Worm (Caenorhabditis elegans) whole organism, late embryonic: Measurements from ENCODE around the gene F44D12.16.

ENCODE experiments used
- C08G9.2 ChIP-seq: sonication (generic microtip); optimal IDR thresholded peaks from 2 replicates; lab custom pipeline; 2016; ENCODE audit warnings: mild to moderate bottlenecking, missing genetic modification characterization, moderate library complexity, missing compliant biosample characterization
- C38D4.7 ChIP-seq: fragments of 200-800 bp; sonication (Bioruptor generic); optimal IDR thresholded peaks from 2 replicates; lab custom pipeline; 2018; ENCODE audit warnings: mild to moderate bottlenecking, missing genetic modification characterization, moderate library complexity, missing compliant biosample characterization
- F13H6.1 ChIP-seq: sonication (generic microtip); optimal IDR thresholded peaks from 2 replicates; lab custom pipeline; 2016; ENCODE audit warnings: missing genetic modification characterization, missing compliant biosample characterization
- K02D7.2 ChIP-seq: sonication (generic microtip); optimal IDR thresholded peaks from 2 replicates; lab custom pipeline; 2017; ENCODE audit warnings: mild to moderate bottlenecking, missing genetic modification characterization, missing compliant biosample characterization
- T23F11.4 ChIP-seq: fragments of 200-800 bp; sonication (Bioruptor generic); optimal IDR thresholded peaks from 2 replicates; lab custom pipeline; 2018; ENCODE audit warnings: mild to moderate bottlenecking, missing genetic modification characterization, missing compliant biosample characterization
- ama-1 ChIP-seq: fragments of 150-350 bp; optimal IDR thresholded peaks from 2 replicates; lab custom pipeline; 2014
- ceh-22 ChIP-seq: sonication (generic microtip); optimal IDR thresholded peaks from 2 replicates; lab custom pipeline; 2017; ENCODE audit warnings: missing biosample characterization, missing genetic modification characterization
- ceh-24 ChIP-seq: sonication (generic microtip); optimal IDR thresholded peaks from 2 replicates; lab custom pipeline; 2016; ENCODE audit warnings: mild to moderate bottlenecking, missing genetic modification characterization, missing compliant biosample characterization
- ceh-31 ChIP-seq: sonication (generic microtip); optimal IDR thresholded peaks from 2 replicates; lab custom pipeline; 2016; ENCODE audit warnings: missing genetic modification characterization, missing compliant biosample characterization
- ceh-34 ChIP-seq: sonication (generic microtip); optimal IDR thresholded peaks from 2 replicates; lab custom pipeline; 2016; ENCODE audit warnings: mild to moderate bottlenecking, missing genetic modification characterization, missing compliant biosample characterization
- ceh-6 ChIP-seq: fragments of 200-800 bp; sonication (Bioruptor generic); optimal IDR thresholded peaks from 2 replicates; lab custom pipeline; 2018; ENCODE audit warnings: mild to moderate bottlenecking, missing genetic modification characterization, missing compliant biosample characterization
- che-1 ChIP-seq: sonication (generic microtip); optimal IDR thresholded peaks from 2 replicates; lab custom pipeline; 2016; ENCODE audit warnings: mild to moderate bottlenecking, missing genetic modification characterization, missing compliant biosample characterization
- dmd-4 ChIP-seq: sonication (generic microtip); optimal IDR thresholded peaks from 2 replicates; lab custom pipeline; 2016; ENCODE audit warnings: borderline replicate concordance, missing genetic modification characterization, missing compliant biosample characterization
- elt-2 ChIP-seq: sonication (generic microtip); optimal IDR thresholded peaks from 2 replicates; lab custom pipeline; 2016; ENCODE audit warnings: missing genetic modification reagents, missing genetic modification characterization, missing compliant biosample characterization
- ets-4 ChIP-seq: sonication (generic microtip); optimal IDR thresholded peaks from 2 replicates; lab custom pipeline; 2016; ENCODE audit warnings: missing genetic modification characterization, missing compliant biosample characterization
- eyg-1 ChIP-seq: sonication (generic microtip); optimal IDR thresholded peaks from 2 replicates; lab custom pipeline; 2016; ENCODE audit warnings: missing genotype, missing genetic modification characterization, missing compliant biosample characterization
- fkh-10 ChIP-seq: fragments of 150-350 bp; optimal IDR thresholded peaks from 2 replicates; lab custom pipeline; 2014; ENCODE audit warnings: missing biosample characterization, missing genetic modification reagents, missing genetic modification characterization
- fkh-6 ChIP-seq: sonication (generic microtip); optimal IDR thresholded peaks from 2 replicates; lab custom pipeline; 2016; ENCODE audit warnings: missing genetic modification characterization, missing compliant biosample characterization
- gmeb-2 ChIP-seq: sonication (generic microtip); optimal IDR thresholded peaks from 2 replicates; lab custom pipeline; 2016; ENCODE audit warnings: missing genetic modification characterization, inconsistent platforms, missing compliant biosample characterization
- hlh-30 ChIP-seq: sonication (generic microtip); optimal IDR thresholded peaks from 2 replicates; lab custom pipeline; 2017; ENCODE audit warnings: antibody characterized with exemption, missing genetic modification characterization, missing compliant biosample characterization; ENCODE audit not compliant: insufficient read depth
- hlh-6 ChIP-seq: sonication (generic microtip); optimal IDR thresholded peaks from 2 replicates; lab custom pipeline; 2016; ENCODE audit warnings: missing genotype, missing genetic modification characterization, missing compliant biosample characterization
- hlh-8 ChIP-seq: sonication (generic microtip); optimal IDR thresholded peaks from 2 replicates; lab custom pipeline; 2016; ENCODE audit warnings: missing genotype, missing genetic modification characterization, missing compliant biosample characterization
- madf-2 ChIP-seq: sonication (generic microtip); optimal IDR thresholded peaks from 2 replicates; lab custom pipeline; 2017; ENCODE audit warnings: missing genetic modification characterization, missing compliant biosample characterization
- mec-3 ChIP-seq: sonication (generic microtip); optimal IDR thresholded peaks from 2 replicates; lab custom pipeline; 2016; ENCODE audit warnings: borderline replicate concordance, missing genetic modification characterization, missing compliant biosample characterization
- nhr-232 ChIP-seq: sonication (generic microtip); optimal IDR thresholded peaks from 2 replicates; lab custom pipeline; 2016; ENCODE audit warnings: missing genetic modification characterization, missing compliant biosample characterization
- npax-4 ChIP-seq: sonication (generic microtip); optimal IDR thresholded peaks from 2 replicates; lab custom pipeline; 2016; ENCODE audit warnings: missing genetic modification characterization, missing compliant biosample characterization
- odd-2 ChIP-seq: sonication (generic microtip); optimal IDR thresholded peaks from 2 replicates; lab custom pipeline; 2017; ENCODE audit warnings: antibody characterized with exemption, mild to moderate bottlenecking, missing genetic modification characterization, missing compliant biosample characterization
- pat-9 ChIP-seq: fragments of 200-800 bp; sonication (Bioruptor generic); optimal IDR thresholded peaks from 2 replicates; lab custom pipeline; 2018; ENCODE audit warnings: mild to moderate bottlenecking, missing genetic modification characterization, moderate library complexity, missing compliant biosample characterization
- pha-2 ChIP-seq: sonication (generic microtip); optimal IDR thresholded peaks from 2 replicates; lab custom pipeline; 2017; ENCODE audit warnings: mild to moderate bottlenecking, missing genetic modification characterization, missing compliant biosample characterization
- pha-4 ChIP-seq: fragments of 150-350 bp; optimal IDR thresholded peaks from 2 replicates; lab custom pipeline; 2018; ENCODE audit warnings: missing biosample characterization, missing genetic modification reagents, missing genetic modification characterization
- pqm-1 ChIP-seq: sonication (generic microtip); optimal IDR thresholded peaks from 2 replicates; lab custom pipeline; 2016; ENCODE audit warnings: missing genetic modification characterization, missing compliant biosample characterization
- pros-1 ChIP-seq: fragments of 150-350 bp; optimal IDR thresholded peaks from 2 replicates; lab custom pipeline; 2014; ENCODE audit warnings: missing biosample characterization, missing genetic modification reagents, missing genetic modification characterization
- rnt-1 ChIP-seq: sonication (generic microtip); optimal IDR thresholded peaks from 2 replicates; lab custom pipeline; 2016; ENCODE audit warnings: missing genetic modification characterization, missing compliant biosample characterization
- sdc-2 ChIP-seq: sonication (generic microtip); optimal IDR thresholded peaks from 2 replicates; lab custom pipeline; 2016; ENCODE audit warnings: missing genotype, missing genetic modification characterization, missing compliant biosample characterization
- sox-2 ChIP-seq: fragments of 200-800 bp; sonication (Bioruptor generic); IDR thresholded peaks from 2 replicates; pipeline ENCODE4 v1.3.6; 2022; ENCODE audit warnings: missing genetic modification reagents, missing genetic modification characterization, missing compliant biosample characterization
- syd-9 ChIP-seq: sonication (generic microtip); optimal IDR thresholded peaks from 2 replicates; lab custom pipeline; 2016; ENCODE audit warnings: mild to moderate bottlenecking, missing genetic modification characterization, moderate library complexity, missing compliant biosample characterization
- tbx-2 ChIP-seq: sonication (generic microtip); optimal IDR thresholded peaks from 2 replicates; lab custom pipeline; 2016; ENCODE audit warnings: missing genetic modification characterization, missing compliant biosample characterization
- tbx-7 ChIP-seq: sonication (generic microtip); optimal IDR thresholded peaks from 2 replicates; lab custom pipeline; 2016; ENCODE audit warnings: missing genotype, missing genetic modification characterization, missing compliant biosample characterization
- unc-3 ChIP-seq, 2 experiments: fragments of 200-800 bp in 1 of 2; sonication (Bioruptor generic) in 1 of 2; sonication (generic microtip) in 1 of 2; conservative IDR thresholded peaks in 1 of 2; optimal IDR thresholded peaks in 1 of 2; 2 replicates each; pipeline versions ENCODE4 v1.3.6 to Lab custom; 2016 to 2022; ENCODE audit warnings: missing compliant biosample characterization in 2 of 2, missing genetic modification characterization in 2 of 2, missing genetic modification reagents in 1 of 2
- unc-42 ChIP-seq: sonication (generic microtip); optimal IDR thresholded peaks from 2 replicates; lab custom pipeline; 2016; ENCODE audit warnings: missing genotype, missing genetic modification characterization, missing compliant biosample characterization
- unc-55 ChIP-seq: sonication (generic microtip); optimal IDR thresholded peaks from 2 replicates; lab custom pipeline; 2017; ENCODE audit warnings: missing biosample characterization, missing genetic modification reagents, missing genetic modification characterization
- ztf-16 ChIP-seq: sonication (generic microtip); optimal IDR thresholded peaks from 2 replicates; lab custom pipeline; 2017; ENCODE audit warnings: missing genetic modification characterization, missing compliant biosample characterization

Gene F44D12.16

ce11 chrIV:10036966-10037365 is 8.1 kb downstream of the F44D12.16 start, which contains the start of gene F44D12.10:
F44D12.10 (minus strand) TSS chrIV:10037066.
- TF ChIP-seq hlh-30 (tag; lab: Kevin White, UChicago) = no peak
- TF ChIP-seq pqm-1 = no peak
- no peak for TF ChIP-seq ceh-6 (GFP tag; lab: Kevin White, UChicago)
- no peak for TF ChIP-seq fkh-10 (GFP tag; lab: Kevin White, UChicago)
- no peak for TF ChIP-seq mec-3 (tag; lab: Kevin White, UChicago)
- TF ChIP-seq K02D7.2 (tag; lab: Kevin White, UChicago) = no peak
- TF ChIP-seq ztf-16 (tag; lab: Kevin White, UChicago) = no peak
- TF ChIP-seq unc-55 = no peak
- no peak for TF ChIP-seq C08G9.2 (tag; lab: Kevin White, UChicago)
- no peak for TF ChIP-seq dmd-4
- no peak for TF ChIP-seq tbx-2 (tag; lab: Kevin White, UChicago)

- no peak for TF ChIP-seq sox-2 (GFP tag; lab: Robert Waterston, UW)
- no peak for TF ChIP-seq hlh-8 (tag; lab: Kevin White, UChicago)
- TF ChIP-seq syd-9 (tag; lab: Kevin White, UChicago) = no peak
- no peak for TF ChIP-seq che-1
- TF ChIP-seq gmeb-2 = no peak
- no peak for TF ChIP-seq pat-9 (tag; lab: Kevin White, UChicago)
- no peak for TF ChIP-seq tbx-7 (tag; lab: Kevin White, UChicago)
Measured at ce11 chrIV:10040803-10041202, 11.9 kb downstream of the F44D12.16 start, which contains the start of gene dhs-31. dhs-31 (minus strand) TSS chrIV:10040903.

ce11 chrIV:10042881-10043280 is 14.0 kb downstream of the F44D12.16 start, which contains the start of gene frk-1:
frk-1 (plus strand) TSS chrIV:10043181.
- TF ChIP-seq ama-1 (no peak), T23F11.4 (no peak), elt-2 (tag; lab: Kevin White, UChicago) (no peak), fkh-6 (tag; lab: Kevin White, UChicago) (no peak), ceh-31 (tag; lab: Kevin White, UChicago) (no peak), pha-2 (tag; lab: Kevin White, UChicago) (no peak), eyg-1 (no peak), unc-3 (GFP tag; conservative IDR thresholded peaks at IDR 0.05; lab: Robert Waterston, UW) (no peak), unc-3 (tag; optimal IDR thresholded peaks at IDR 0.05; lab: Kevin White, UChicago) (no peak), ets-4 (no peak)

ce11 chrIV:10046005-10046404 is 17.1 kb downstream of the F44D12.16 start:
- TF ChIP-seq ceh-34 (tag; lab: Kevin White, UChicago) (no peak), T23F11.4 (no peak), sdc-2 (tag; lab: Kevin White, UChicago) (no peak), ceh-31 (tag; lab: Kevin White, UChicago) (no peak), pros-1 (tag; lab: Kevin White, UChicago) (no peak), odd-2 (tag; lab: Kevin White, UChicago) (no peak), ets-4 (no peak)

ce11 chrIV:10047108-10047507 is 18.2 kb downstream of the F44D12.16 start, which contains the start of gene T04B2.3:
T04B2.3 (plus strand) TSS chrIV:10047408.
- TF ChIP-seq npax-4 (tag; lab: Kevin White, UChicago) = no peak
- no peak for TF ChIP-seq unc-42 (tag; lab: Kevin White, UChicago)
- no peak for TF ChIP-seq ceh-22 (tag; lab: Kevin White, UChicago)
- TF ChIP-seq C38D4.7 (GFP tag; lab: Kevin White, UChicago) = no peak
- no peak for TF ChIP-seq dmd-4
- TF ChIP-seq F13H6.1 (tag; lab: Kevin White, UChicago) = no peak
- no peak for TF ChIP-seq rnt-1 (tag; lab: Kevin White, UChicago)
- no peak for TF ChIP-seq hlh-6 (tag; lab: Kevin White, UChicago)
- TF ChIP-seq madf-2 (tag; lab: Kevin White, UChicago) = no peak
- TF ChIP-seq ceh-24 = no peak
- TF ChIP-seq K02D7.2 (tag; lab: Kevin White, UChicago) = no peak
- no peak for TF ChIP-seq nhr-232
- TF ChIP-seq pha-4 (tag; lab: Kevin White, UChicago) = no peak
- TF ChIP-seq, all 69 proteins: peak for 0
